Worm (Caenorhabditis elegans) whole organism, L4 larva: ENCODE data around the gene srz-62.

Source experiments
- ama-1 ChIP-seq: fragments of 150-350 bp; optimal IDR thresholded peaks from 2 replicates; lab custom pipeline; 2014; ENCODE audit warnings: inconsistent platforms, mixed read lengths
- ceh-28 ChIP-seq: fragments of 150-350 bp; optimal IDR thresholded peaks from 2 replicates; lab custom pipeline; 2014; ENCODE audit warnings: missing biosample characterization, missing genetic modification reagents, missing genetic modification characterization
- fkh-10 ChIP-seq: fragments of 150-350 bp; optimal IDR thresholded peaks from 2 replicates; lab custom pipeline; 2014; ENCODE audit warnings: missing biosample characterization, missing genetic modification reagents, missing genetic modification characterization
- jun-1 ChIP-seq: fragments of 150-350 bp; optimal IDR thresholded peaks from 2 replicates; lab custom pipeline; 2014; ENCODE audit warnings: missing biosample characterization, missing genetic modification reagents, missing genetic modification characterization
- lin-13 ChIP-seq: fragments of 150-350 bp; optimal IDR thresholded peaks from 2 replicates; lab custom pipeline; 2014; ENCODE audit warnings: missing biosample characterization, missing genetic modification reagents, missing genetic modification characterization
- lin-39 ChIP-seq: fragments of 150-350 bp; optimal IDR thresholded peaks from 2 replicates; lab custom pipeline; 2014; ENCODE audit warnings: missing biosample characterization, missing genetic modification reagents, missing genetic modification characterization
- nhr-10 ChIP-seq: fragments of 150-350 bp; optimal IDR thresholded peaks from 2 replicates; lab custom pipeline; 2014; ENCODE audit warnings: missing biosample characterization, missing genetic modification characterization
- nhr-25 ChIP-seq: sonication (generic microtip); optimal IDR thresholded peaks from 2 replicates; lab custom pipeline; 2017; ENCODE audit warnings: missing genetic modification characterization, mild to moderate bottlenecking, missing compliant biosample characterization, antibody characterized with exemption, moderate library complexity, borderline replicate concordance; ENCODE audit not compliant: insufficient read depth
- nhr-28 ChIP-seq: fragments of 150-350 bp; optimal IDR thresholded peaks from 2 replicates; lab custom pipeline; 2014; ENCODE audit warnings: missing biosample characterization, missing genetic modification characterization
- nhr-76 ChIP-seq: fragments of 150-350 bp; optimal IDR thresholded peaks from 2 replicates; lab custom pipeline; 2014; ENCODE audit warnings: missing biosample characterization, missing genetic modification characterization
- nhr-77 ChIP-seq: fragments of 150-350 bp; optimal IDR thresholded peaks from 2 replicates; lab custom pipeline; 2014; ENCODE audit warnings: missing biosample characterization, missing genetic modification characterization
- pqm-1 ChIP-seq: sonication (generic microtip); optimal IDR thresholded peaks from 2 replicates; lab custom pipeline; 2017; ENCODE audit warnings: missing biosample characterization, missing genetic modification characterization
- snpc-1.2 ChIP-seq: fragments of 200-800 bp; sonication (Bioruptor generic); IDR thresholded peaks from 2 replicates; pipeline ENCODE4 v1.3.6; 2022; ENCODE audit warnings: missing genetic modification reagents, missing genetic modification characterization, missing compliant biosample characterization
- unc-62 ChIP-seq, 3 experiments: fragments of 150-350 bp in 1 of 3; sonication (generic microtip); optimal IDR thresholded peaks in 2 of 3; peaks in 1 of 3; 1 replicate in 1 of 3; 2 replicates in 2 of 3; lab custom pipeline; 2014 to 2017; ENCODE audit warnings: missing biosample characterization in 3 of 3, missing genetic modification characterization in 3 of 3, missing genetic modification reagents in 3 of 3, missing genotype in 1 of 3

- peak; percentile 80 for TF ChIP-seq jun-1
- TF ChIP-seq pqm-1 (tag; lab: Kevin White, UChicago): peak; percentile 100
- no peak for TF ChIP-seq ama-1
- peak; percentile 99 for TF ChIP-seq nhr-77 (tag; lab: Kevin White, UChicago)
- TF ChIP-seq nhr-76 (tag; lab: Kevin White, UChicago): no peak
- no peak for TF ChIP-seq snpc-1.2 (GFP tag; lab: Robert Waterston, UW)
- no peak for TF ChIP-seq nhr-25 (tag; lab: Kevin White, UChicago)
- no peak for TF ChIP-seq nhr-10 (tag; lab: Kevin White, UChicago)
- peak; percentile 97 for TF ChIP-seq nhr-28 (tag; lab: Kevin White, UChicago)
- no peak for TF ChIP-seq lin-39 (tag; lab: Kevin White, UChicago)
- TF ChIP-seq ceh-28 (tag; lab: Kevin White, UChicago): no peak
- no peak for TF ChIP-seq fkh-10
- TF ChIP-seq lin-13 (GFP tag; lab: Kevin White, UChicago): no peak
- TF ChIP-seq unc-62 (GFP tag; optimal IDR thresholded peaks at IDR 0.05 in 1 of 2; lab: Kevin White, UChicago): peak in 1 of 2 experiments; percentile 63
- TF ChIP-seq unc-62 (tag; optimal IDR thresholded peaks at IDR 0.05; lab: Kevin White, UChicago): no peak
Observed at ce11 chrIV:3899719-3900554, at the start of gene srz-62.
